Worm (Caenorhabditis elegans): ENCODE data around the gene ZC15.1.

- TF ChIP-seq unc-120 (tag; optimal IDR thresholded peaks at IDR 0.05; ENCODE audit: poor library complexity, severe bottlenecking) (no peak), unc-39 (tag; optimal IDR thresholded peaks at IDR 0.05) (no peak), unc-62 (GFP tag; optimal IDR thresholded peaks at IDR 0.05) (no peak), lsy-2 (tag; optimal IDR thresholded peaks at IDR 0.05) (no peak), pha-4 (tag; optimal IDR thresholded peaks at IDR 0.05) (no peak), zip-8 (tag; optimal IDR thresholded peaks at IDR 0.05) (no peak), nhr-237 (tag; optimal IDR thresholded peaks at IDR 0.05) (no peak), snpc-4 (tag; optimal IDR thresholded peaks at IDR 0.05) (no peak), M03D4.4 (tag; optimal IDR thresholded peaks at IDR 0.05) (no peak)
These were observed 29.4 kb downstream of the ZC15.1 start, which contains the start of gene Y38H6A.5 for ce11 chrV:20335264-20335663.

Measured in whole organism, mixed stage, embryonic.